Fruit fly (Drosophila melanogaster): ENCODE results near the gene CG12540.

Gene CG12540

DNA sequence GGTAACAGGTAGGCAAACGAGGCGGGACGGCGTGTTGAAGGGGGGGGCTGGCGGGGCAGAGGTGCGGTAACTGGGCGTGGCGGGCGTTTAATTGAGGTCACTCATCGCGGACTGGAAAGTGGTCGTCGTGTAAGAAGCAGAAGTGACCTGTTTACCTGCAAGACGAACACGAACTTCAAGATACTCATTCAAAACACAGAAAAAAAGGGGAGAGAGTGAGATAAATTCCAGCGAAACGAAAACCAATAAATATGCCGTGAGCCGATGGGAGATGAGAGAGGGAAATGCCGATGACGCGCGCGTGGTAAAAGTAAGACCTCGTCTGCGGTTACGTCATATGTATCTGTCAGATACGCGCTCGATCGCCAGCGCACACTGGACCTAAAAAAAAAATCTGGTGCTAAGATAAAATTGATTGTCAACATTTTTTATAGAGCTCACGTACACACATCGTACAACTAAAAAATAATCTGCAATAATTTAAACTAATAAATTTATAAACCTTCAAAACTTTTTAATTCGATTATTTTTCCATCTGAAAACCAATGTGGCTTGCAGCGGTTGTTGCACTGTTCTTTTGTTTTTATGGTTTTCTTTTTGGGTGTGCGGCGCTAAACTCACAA, 2.0 kb upstream of the CG12540 start (continued):
- TF ChIP-seq CG34422 (GFP tag; IDR thresholded peaks at IDR 0.05) (peak; percentile 59; the same call in 2 of the 3 replicates), Kr (GFP tag; optimal IDR thresholded peaks at IDR 0.05) (no peak), CG17186 (GFP tag; optimal IDR thresholded peaks at IDR 0.05) (no peak), CG12942 (GFP tag; optimal IDR thresholded peaks at IDR 0.05) (no peak), org-1 (GFP tag; optimal IDR thresholded peaks at IDR 0.05) (peak; percentile 2), CG11560 (tag; IDR thresholded peaks at IDR 0.05) (no peak), vnd (GFP tag; IDR thresholded peaks at IDR 0.05; ENCODE audit: partially characterized antibody) (no peak), twi (tag; optimal IDR thresholded peaks at IDR 0.05) (no peak), CG14965 (GFP tag; optimal IDR thresholded peaks at IDR 0.05; ENCODE audit: borderline replicate concordance) (no peak), Usf (GFP tag; optimal IDR thresholded peaks at IDR 0.05) (no peak), CG13296 (GFP tag; optimal IDR thresholded peaks at IDR 0.05) (no peak), CG3065 (GFP tag; optimal IDR thresholded peaks at IDR 0.05) (no peak), exex (tag; optimal IDR thresholded peaks at IDR 0.05) (no peak), CG43689 (GFP tag; IDR thresholded peaks at IDR 0.05) (no peak), CG34376 (GFP tag; optimal IDR thresholded peaks at IDR 0.05) (no peak), bbx (GFP tag; IDR thresholded peaks at IDR 0.05; ENCODE audit: partially characterized antibody) (no peak), CG3847 (GFP tag; IDR thresholded peaks at IDR 0.05) (no peak), B-H1 (GFP tag; IDR thresholded peaks at IDR 0.05) (peak; percentile 42; the same call in 1 of the 3 replicates), tna (GFP tag; IDR thresholded peaks at IDR 0.05; ENCODE audit: partially characterized antibody) (no peak), eyg (GFP tag; optimal IDR thresholded peaks at IDR 0.05) (no peak), CG5953 (GFP tag; IDR thresholded peaks at IDR 0.05) (peak; percentile 80), maf-S (GFP tag; optimal IDR thresholded peaks at IDR 0.05) (no peak), CG9876 (GFP tag; optimal IDR thresholded peaks at IDR 0.05) (no peak), peb (GFP tag; IDR thresholded peaks at IDR 0.05) (peak; percentile 76), CG11093 (GFP tag; IDR thresholded peaks at IDR 0.05) (peak; percentile 50; the same call in 1 of the 3 replicates), MBD-R2 (GFP tag; IDR thresholded peaks at IDR 0.05) (no peak), HLH54F (GFP tag; optimal IDR thresholded peaks at IDR 0.05) (no peak), aop (GFP tag; IDR thresholded peaks at IDR 0.05) (no peak), trh (GFP tag; optimal IDR thresholded peaks at IDR 0.05) (no peak), CG11504 (tag; optimal IDR thresholded peaks at IDR 0.05) (peak; percentile 81), klu (GFP tag; IDR thresholded peaks at IDR 0.05) (no peak), CG2120 (GFP tag; optimal IDR thresholded peaks at IDR 0.05) (no peak), scrt (GFP tag; optimal IDR thresholded peaks at IDR 0.05) (no peak), tap (tag; optimal IDR thresholded peaks at IDR 0.05) (peak; percentile 41), zen (tag; optimal IDR thresholded peaks at IDR 0.05) (no peak), CG4328 (GFP tag; optimal IDR thresholded peaks at IDR 0.05) (no peak), dimm (GFP tag; IDR thresholded peaks at IDR 0.05) (0 out of 2 replicates have a peak, but pooled peaks have one; percentile 20), CG5245 (GFP tag; optimal IDR thresholded peaks at IDR 0.05) (peak; percentile 45), Bdp1 (GFP tag; optimal IDR thresholded peaks at IDR 0.05) (no peak), CG31365 (tag; optimal IDR thresholded peaks at IDR 0.05) (no peak), ase (GFP tag; IDR thresholded peaks at IDR 0.05) (peak; percentile 64; the same call in 2 of the 3 replicates), bowl (GFP tag; IDR thresholded peaks at IDR 0.05) (peak; percentile 59; the same call in 1 of the 2 replicates), p53 (GFP tag; optimal IDR thresholded peaks at IDR 0.05) (no peak), CG4820 (GFP tag; optimal IDR thresholded peaks at IDR 0.05) (peak; percentile 46), CG7271 (tag; optimal IDR thresholded peaks at IDR 0.05) (no peak), Lpt (GFP tag; optimal IDR thresholded peaks at IDR 0.05) (no peak), salm (tag; optimal IDR thresholded peaks at IDR 0.05) (peak; percentile 58), dmrt99B (tag; optimal IDR thresholded peaks at IDR 0.05) (peak; percentile 87), Chrac-16 (GFP tag; optimal IDR thresholded peaks at IDR 0.05) (no peak), nerfin-1 (tag; optimal IDR thresholded peaks at IDR 0.05) (peak; percentile 50), grau (tag; optimal IDR thresholded peaks at IDR 0.05) (peak; percentile 53)

Data from whole organism, embryonic.